Fruit fly (Drosophila melanogaster) whole organism, embryonic: ENCODE measurements around the gene CG12811.
A peak's percentile ranks its signal among the peaks of the same experiment; 100 is the strongest.

Experiments used
- Atf-2 ChIP-seq: fragments of 200-800 bp; sonication (Bioruptor generic); optimal IDR thresholded peaks from 2 replicates; lab custom pipeline; 2016; ENCODE audit warnings: missing biosample characterization, missing genetic modification characterization
- CG11247 ChIP-seq: fragments of 200-800 bp; sonication (Bioruptor generic); IDR thresholded peaks from 2 replicates; pipeline ENCODE4 v1.3.6; 2022; ENCODE audit warnings: missing biosample characterization, missing genetic modification characterization
- CG12769 ChIP-seq: fragments of 200-800 bp; sonication (Bioruptor generic); optimal IDR thresholded peaks from 2 replicates; lab custom pipeline; 2019; ENCODE audit warnings: missing biosample characterization, mild to moderate bottlenecking, missing genetic modification characterization, moderate library complexity
- CG13296 ChIP-seq: fragments of 200-800 bp; sonication (Bioruptor generic); optimal IDR thresholded peaks from 3 replicates; lab custom pipeline; 2018; ENCODE audit warnings: missing biosample characterization, mild to moderate bottlenecking, missing genetic modification characterization
- CG14965 ChIP-seq: fragments of 200-800 bp; sonication (Bioruptor generic); optimal IDR thresholded peaks from 2 replicates; lab custom pipeline; 2016; ENCODE audit warnings: missing biosample characterization, missing genetic modification characterization, borderline replicate concordance
- CG15479 ChIP-seq: fragments of 200-800 bp; sonication (Bioruptor generic); optimal IDR thresholded peaks from 3 replicates; lab custom pipeline; 2019; ENCODE audit warnings: missing biosample characterization, mild to moderate bottlenecking, missing genetic modification characterization, moderate library complexity
- CG18011 ChIP-seq: fragments of 200-800 bp; sonication (Bioruptor generic); optimal IDR thresholded peaks from 2 replicates; lab custom pipeline; 2017; ENCODE audit warnings: missing biosample characterization, missing genetic modification characterization, mild to moderate bottlenecking, moderate library complexity, missing genotype
- CG2678 ChIP-seq: fragments of 200-800 bp; sonication (Bioruptor generic); optimal IDR thresholded peaks from 3 replicates; lab custom pipeline; 2019; ENCODE audit warnings: missing biosample characterization, mild to moderate bottlenecking, missing genetic modification characterization, moderate library complexity
- CG2712 ChIP-seq: fragments of 200-800 bp; optimal IDR thresholded peaks from 3 replicates; lab custom pipeline; 2019; ENCODE audit warnings: missing biosample characterization, mild to moderate bottlenecking, missing genetic modification characterization, moderate library complexity
- CG2875 ChIP-seq: fragments of 200-800 bp; sonication (Bioruptor generic); optimal IDR thresholded peaks from 2 replicates; lab custom pipeline; 2017; ENCODE audit warnings: missing biosample characterization, mild to moderate bottlenecking, missing genetic modification characterization, missing genetic modification reagents
- CG34224 ChIP-seq: fragments of 200-800 bp; sonication (Bioruptor generic); IDR thresholded peaks from 3 replicates; pipeline ENCODE4 v1.3.6; 2022; ENCODE audit warnings: missing biosample characterization, missing genetic modification characterization; ENCODE audit not compliant: partially characterized antibody
- CG42726 ChIP-seq: fragments of 200-800 bp; sonication (Bioruptor generic); IDR thresholded peaks from 2 replicates; pipeline ENCODE4 v1.3.6; 2022; ENCODE audit warnings: missing biosample characterization, missing genetic modification characterization; ENCODE audit not compliant: partially characterized antibody
- CG4282 ChIP-seq: fragments of 200-800 bp; sonication (Bioruptor generic); optimal IDR thresholded peaks from 2 replicates; lab custom pipeline; 2016; ENCODE audit warnings: missing biosample characterization, missing genetic modification characterization
- CG4328 ChIP-seq: fragments of 200-800 bp; sonication (Bioruptor generic); optimal IDR thresholded peaks from 3 replicates; lab custom pipeline; 2017; ENCODE audit warnings: missing biosample characterization, missing genetic modification reagents, missing genetic modification characterization
- CG4730 ChIP-seq: fragments of 200-800 bp; sonication (Bioruptor generic); IDR thresholded peaks from 2 replicates; pipeline ENCODE4 v1.3.6; 2022; ENCODE audit warnings: missing biosample characterization, missing genetic modification characterization
- CG5245 ChIP-seq: fragments of 200-800 bp; sonication (Bioruptor generic); optimal IDR thresholded peaks from 3 replicates; lab custom pipeline; 2016; ENCODE audit warnings: missing biosample characterization, missing genetic modification characterization
- CG7372 ChIP-seq: fragments of 200-800 bp; sonication (Bioruptor generic); IDR thresholded peaks from 2 replicates; pipeline ENCODE4 v1.3.6; 2022; ENCODE audit warnings: missing biosample characterization, missing genetic modification characterization
- CG8281 ChIP-seq: fragments of 200-800 bp; sonication (Bioruptor generic); optimal IDR thresholded peaks from 2 replicates; lab custom pipeline; 2018; ENCODE audit warnings: missing biosample characterization, mild to moderate bottlenecking, missing genetic modification characterization, moderate library complexity
- CG8290 ChIP-seq, 3 experiments: fragments of 200-800 bp; sonication (Bioruptor generic); optimal IDR thresholded peaks; 2 replicates each; lab custom pipeline; 2016 to 2019; ENCODE audit warnings: missing biosample characterization in 3 of 3, missing genetic modification characterization in 3 of 3, mild to moderate bottlenecking in 2 of 3, moderate library complexity in 1 of 3
- CrebB ChIP-seq: fragments of 200-800 bp; sonication (Bioruptor generic); optimal IDR thresholded peaks from 3 replicates; lab custom pipeline; 2018; ENCODE audit warnings: missing biosample characterization, mild to moderate bottlenecking, missing genetic modification characterization
- Doc3 ChIP-seq: fragments of 200-800 bp; sonication (Bioruptor generic); IDR thresholded peaks from 3 replicates; pipeline ENCODE4 v1.3.6; 2022; ENCODE audit warnings: missing biosample characterization, missing genetic modification characterization; ENCODE audit not compliant: partially characterized antibody
- Dref ChIP-seq: fragments of 200-800 bp; sonication (Bioruptor generic); IDR thresholded peaks from 2 replicates; pipeline ENCODE4 v1.3.6; 2022; ENCODE audit warnings: missing biosample characterization, missing genetic modification characterization
- E2f1 ChIP-seq: fragments of 200-800 bp; sonication (Bioruptor generic); IDR thresholded peaks from 2 replicates; pipeline ENCODE4 v1.3.6; 2022; ENCODE audit warnings: missing biosample characterization, missing genetic modification characterization
- MBD-R2 ChIP-seq: fragments of 200-800 bp; sonication (Bioruptor generic); IDR thresholded peaks from 2 replicates; pipeline ENCODE4 v1.3.6; 2022; ENCODE audit warnings: missing biosample characterization, missing genetic modification characterization
- Med ChIP-seq: fragments of 200-800 bp; sonication (Bioruptor generic); peaks from one replicate; lab custom pipeline; 2016; ENCODE audit warnings: missing biosample characterization, missing genetic modification characterization, mild to moderate bottlenecking, inconsistent platforms, moderate library complexity
- Nf-YB ChIP-seq: fragments of 200-800 bp; sonication (Bioruptor generic); optimal IDR thresholded peaks from 3 replicates; lab custom pipeline; 2019; ENCODE audit warnings: missing biosample characterization, mild to moderate bottlenecking, missing genetic modification characterization, moderate library complexity
- Nf-YC ChIP-seq: fragments of 200-800 bp; optimal IDR thresholded peaks from 3 replicates; lab custom pipeline; 2019; ENCODE audit warnings: missing biosample characterization, mild to moderate bottlenecking, missing genetic modification characterization, moderate library complexity
- Optix ChIP-seq: fragments of 200-800 bp; sonication (Bioruptor generic); IDR thresholded peaks from 3 replicates; pipeline ENCODE4 v1.3.6; 2022; ENCODE audit warnings: missing biosample characterization, missing genetic modification characterization
- Ravus ChIP-seq: fragments of 200-800 bp; sonication (Bioruptor generic); IDR thresholded peaks from 2 replicates; pipeline ENCODE4 v1.3.6; 2022; ENCODE audit warnings: missing biosample characterization, missing genetic modification characterization
- Stat92E ChIP-seq, 3 experiments: fragments of >200 bp in 2 of 3; fragments of 200-800 bp in 1 of 3; sonication (Bioruptor generic) in 1 of 3; optimal IDR thresholded peaks; 2 replicates each; lab custom pipeline; 2017 to 2019; ENCODE audit warnings: missing biosample characterization in 3 of 3, missing genetic modification characterization in 3 of 3, mild to moderate bottlenecking in 1 of 3, moderate library complexity in 1 of 3
- Tbp ChIP-seq: fragments of >200 bp; optimal IDR thresholded peaks from 2 replicates; lab custom pipeline; 2018; ENCODE audit warnings: missing biosample characterization, missing genetic modification characterization
- Xrp1 ChIP-seq: fragments of 200-800 bp; sonication (Bioruptor generic); IDR thresholded peaks from 2 replicates; pipeline ENCODE4 v1.3.6; 2022; ENCODE audit warnings: missing biosample characterization, missing genetic modification characterization
- ash1 ChIP-seq: fragments of 200-800 bp; sonication (Bioruptor generic); optimal IDR thresholded peaks from 2 replicates; lab custom pipeline; 2018; ENCODE audit warnings: missing biosample characterization, mild to moderate bottlenecking, missing genetic modification characterization
- chinmo ChIP-seq: fragments of 200-800 bp; sonication (Bioruptor generic); IDR thresholded peaks from 4 replicates; pipeline ENCODE4 v1.3.6; 2022; ENCODE audit warnings: missing biosample characterization, missing genetic modification characterization; ENCODE audit not compliant: partially characterized antibody
- dpn ChIP-seq, 2 experiments: fragments of 200-800 bp; sonication (Bioruptor generic); optimal IDR thresholded peaks; 3 replicates each; lab custom pipeline; 2016; ENCODE audit warnings: missing biosample characterization in 2 of 2, missing genetic modification characterization in 2 of 2
- exex ChIP-seq: fragments of 200-800 bp; sonication (Bioruptor generic); optimal IDR thresholded peaks from 4 replicates; lab custom pipeline; 2018; ENCODE audit warnings: missing biosample characterization, mild to moderate bottlenecking, missing genetic modification characterization, moderate library complexity
- hb ChIP-seq: fragments of 200-800 bp; sonication (Bioruptor generic); IDR thresholded peaks from 3 replicates; pipeline ENCODE4 v1.3.6; 2022; ENCODE audit warnings: missing biosample characterization, missing genetic modification characterization; ENCODE audit not compliant: partially characterized antibody
- hbn ChIP-seq: fragments of 200-800 bp; sonication (Bioruptor generic); IDR thresholded peaks from 2 replicates; pipeline ENCODE4 v1.3.6; 2022; ENCODE audit warnings: missing biosample characterization, missing genetic modification characterization; ENCODE audit not compliant: partially characterized antibody
- onecut ChIP-seq: fragments of 200-800 bp; sonication (Bioruptor generic); IDR thresholded peaks from 2 replicates; pipeline ENCODE4 v1.3.6; 2022; ENCODE audit warnings: missing biosample characterization, missing genetic modification characterization
- pho ChIP-seq: fragments of 200-800 bp; sonication (Bioruptor generic); optimal IDR thresholded peaks from 2 replicates; lab custom pipeline; 2016; ENCODE audit warnings: missing biosample characterization, missing genetic modification characterization
- ro ChIP-seq: fragments of 200-800 bp; sonication (Bioruptor generic); IDR thresholded peaks from 2 replicates; pipeline ENCODE4 v1.3.6; 2022; ENCODE audit warnings: missing biosample characterization, missing genetic modification characterization
- run ChIP-seq: fragments of 200-800 bp; sonication (Bioruptor generic); optimal IDR thresholded peaks from 3 replicates; lab custom pipeline; 2018; ENCODE audit warnings: missing biosample characterization, mild to moderate bottlenecking, missing genetic modification characterization
- scrt ChIP-seq: fragments of 200-800 bp; sonication (Bioruptor generic); optimal IDR thresholded peaks from 2 replicates; lab custom pipeline; 2018; ENCODE audit warnings: missing biosample characterization, mild to moderate bottlenecking, missing genetic modification characterization, moderate library complexity
- sob ChIP-seq: fragments of 200-800 bp; sonication (Bioruptor generic); IDR thresholded peaks from 2 replicates; pipeline ENCODE4 v1.3.6; 2022; ENCODE audit warnings: missing biosample characterization, missing genetic modification characterization
- sr ChIP-seq: fragments of 200-800 bp; sonication (Bioruptor generic); IDR thresholded peaks from 3 replicates; pipeline ENCODE4 v1.3.6; 2022; ENCODE audit warnings: missing biosample characterization, missing genetic modification characterization
- stwl ChIP-seq: fragments of 200-800 bp; sonication (Bioruptor generic); optimal IDR thresholded peaks from 3 replicates; lab custom pipeline; 2018; ENCODE audit warnings: missing biosample characterization, mild to moderate bottlenecking, missing genetic modification characterization, moderate library complexity
- toy ChIP-seq: fragments of 200-800 bp; sonication (Bioruptor generic); IDR thresholded peaks from 2 replicates; pipeline ENCODE4 v1.3.6; 2022; ENCODE audit warnings: missing biosample characterization, missing genetic modification characterization
- ttk ChIP-seq: fragments of 200-800 bp; sonication (Bioruptor generic); IDR thresholded peaks from 2 replicates; pipeline ENCODE4 v2.1.2; 2022; ENCODE audit warnings: missing biosample characterization, missing genetic modification characterization

The CG12811 gene

dm6 chr3R:10048035-10048774 lies 392 bp downstream of the CG12811 start (continued):
- TF ChIP-seq E2f1 (GFP tag; lab: Robert Waterston, UW), result no peak
- TF ChIP-seq chinmo (GFP tag; lab: Robert Waterston, UW), result no peak
- TF ChIP-seq sob (GFP tag; lab: Robert Waterston, UW), result no peak
- no peak for TF ChIP-seq Atf-2 (GFP tag; lab: Kevin White, UChicago)
- no peak for TF ChIP-seq toy (GFP tag; lab: Robert Waterston, UW)
- TF ChIP-seq Doc3, result no peak
- TF ChIP-seq ash1, result no peak
- TF ChIP-seq run (tag; lab: Kevin White, UChicago), result no peak
- TF ChIP-seq Dref (GFP tag; lab: Robert Waterston, UW), result no peak
- no peak for TF ChIP-seq ttk (GFP tag; lab: Robert Waterston, UW)
- TF ChIP-seq Optix (GFP tag; lab: Robert Waterston, UW), result no peak
- peak; percentile 15; the same call in 1 of the 2 replicates for TF ChIP-seq Xrp1 (GFP tag; lab: Robert Waterston, UW)
- no peak for TF ChIP-seq CG42726
- peak in 1 of 2 experiments; percentile 18 for TF ChIP-seq dpn (GFP tag; optimal IDR thresholded peaks at IDR 0.05; lab: Kevin White, UChicago)
- no peak for TF ChIP-seq ro (GFP tag; lab: Robert Waterston, UW)
- peak; percentile 11 for TF ChIP-seq CG8281 (tag; lab: Kevin White, UChicago)

dm6 chr3R:10045343-10045742 lies 3.3 kb downstream of the CG12811 start, which contains the start of the genes CG11722 and mtTFB2:
Gene CG11722 (minus strand): TSS chr3R:10045542.
Gene mtTFB2 (plus strand): TSS chr3R:10045574.
- TF ChIP-seq CG15479 (GFP tag; lab: Kevin White, UChicago) (peak; percentile 45), Med (GFP tag; lab: Kevin White, UChicago) (peak; percentile 29), CrebB (tag; lab: Kevin White, UChicago) (no peak), Tbp (GFP tag; lab: Kevin White, UChicago) (no peak), CG8290 (GFP tag; optimal IDR thresholded peaks at IDR 0.05; lab: Kevin White, UChicago) (no peak), CG8290 (tag; optimal IDR thresholded peaks at IDR 0.05; lab: Kevin White, UChicago) (peak in 1 of 2 experiments; percentile 37), sr (GFP tag; lab: Robert Waterston, UW) (no peak), hbn (GFP tag; lab: Robert Waterston, UW) (peak; percentile 63; the same call in 1 of the 2 replicates), Nf-YB (GFP tag; lab: Kevin White, UChicago) (peak; percentile 73), Nf-YC (tag; lab: Kevin White, UChicago) (peak; percentile 82), CG14965 (GFP tag; lab: Kevin White, UChicago) (no peak), exex (tag; lab: Kevin White, UChicago) (peak; percentile 63), pho (GFP tag; lab: Kevin White, UChicago) (no peak), ash1 (no peak), hb (GFP tag; lab: Robert Waterston, UW) (0 out of 3 replicates have a peak, but pooled peaks have one; percentile 13), stwl (tag; lab: Kevin White, UChicago) (peak; percentile 38), CG5245 (no peak), CG2875 (GFP tag; lab: Kevin White, UChicago) (no peak), CG11247 (no peak), CG4730 (GFP tag; lab: Robert Waterston, UW) (no peak), CG12769 (no peak), CG4282 (GFP tag; lab: Kevin White, UChicago) (no peak), CG34224 (GFP tag; lab: Robert Waterston, UW) (peak; percentile 72), CG2678 (tag; lab: Kevin White, UChicago) (no peak), onecut (GFP tag; lab: Robert Waterston, UW) (peak; percentile 72; the same call in 1 of the 2 replicates), CG4328 (GFP tag; lab: Kevin White, UChicago) (no peak), scrt (GFP tag; lab: Kevin White, UChicago) (peak; percentile 90), CG13296 (GFP tag; lab: Kevin White, UChicago) (no peak), CG2712 (tag; lab: Kevin White, UChicago) (peak; percentile 3), Stat92E (GFP tag; optimal IDR thresholded peaks at IDR 0.05; lab: Kevin White, UChicago) (no peak), Ravus (GFP tag; lab: Robert Waterston, UW) (no peak), CG7372 (no peak), MBD-R2 (GFP tag; lab: Robert Waterston, UW) (peak; percentile 81), CG18011 (GFP tag; lab: Kevin White, UChicago) (peak; percentile 92)
